Fruit fly (Drosophila melanogaster): ENCODE data around the gene CG9813.

The CG9813 gene

dm6 chr3R:13390490-13390889 is 10.9 kb upstream of the CG9813 start:
- no peak for TF ChIP-seq Pif1A (GFP tag; optimal IDR thresholded peaks at IDR 0.05)
- no peak for TF ChIP-seq fd96Ca (GFP tag; IDR thresholded peaks at IDR 0.05)

- TF ChIP-seq CG17806 (tag; optimal IDR thresholded peaks at IDR 0.05) (no peak), D1 (tag; optimal IDR thresholded peaks at IDR 0.05) (no peak), CG9948 (tag; optimal IDR thresholded peaks at IDR 0.05) (no peak), CG15710 (tag; optimal IDR thresholded peaks at IDR 0.05) (no peak), CG14655 (GFP tag; optimal IDR thresholded peaks at IDR 0.05) (no peak), Pif1A (GFP tag; optimal IDR thresholded peaks at IDR 0.05) (no peak), CG32121 (GFP tag; IDR thresholded peaks at IDR 0.05) (no peak), gl (tag; optimal IDR thresholded peaks at IDR 0.05) (no peak), CG8301 (tag; optimal IDR thresholded peaks at IDR 0.05) (no peak), EcR (GFP tag; optimal IDR thresholded peaks at IDR 0.05) (no peak), fd96Ca (GFP tag; IDR thresholded peaks at IDR 0.05) (no peak), Ets98B (GFP tag; IDR thresholded peaks at IDR 0.05) (no peak), CG4496 (GFP tag; IDR thresholded peaks at IDR 0.05) (no peak), CG13204 (GFP tag; optimal IDR thresholded peaks at IDR 0.05) (no peak), CG10348 (GFP tag; IDR thresholded peaks at IDR 0.05) (no peak), CG8159 (tag; optimal IDR thresholded peaks at IDR 0.05) (no peak), Snoo (tag; optimal IDR thresholded peaks at IDR 0.05) (no peak)
Observed at dm6 chr3R:13388160-13388870, 8.7 kb upstream of the CG9813 start, which contains the start of gene CG9799. Gene CG9799, minus strand, starts transcription at chr3R:13388709.

DNA sequence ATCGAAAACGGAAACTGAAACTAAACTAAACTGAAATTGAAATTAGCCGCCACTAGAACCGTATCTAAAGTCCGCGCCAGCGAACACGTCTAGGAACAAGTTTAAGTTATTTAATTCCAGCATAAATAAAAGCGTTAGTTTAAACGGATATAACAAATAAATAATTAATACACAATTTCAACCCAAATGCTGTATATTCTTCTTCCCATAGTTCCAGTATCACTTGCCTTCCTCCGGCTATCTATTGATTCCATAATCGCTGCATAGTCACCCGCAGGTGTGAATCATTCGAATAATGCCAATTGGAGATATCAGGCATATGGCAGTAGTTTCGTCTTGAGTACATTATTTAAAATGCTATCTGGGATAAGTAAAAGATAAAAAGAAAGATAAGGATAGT is 5.5 kb upstream of the CG9813 start:
- TF ChIP-seq EcR (GFP tag; optimal IDR thresholded peaks at IDR 0.05) (no peak), CG17806 (tag; optimal IDR thresholded peaks at IDR 0.05) (no peak), Snoo (tag; optimal IDR thresholded peaks at IDR 0.05) (no peak), CG15710 (tag; optimal IDR thresholded peaks at IDR 0.05) (no peak), CG12605 (GFP tag; IDR thresholded peaks at IDR 0.05) (no peak), D1 (tag; optimal IDR thresholded peaks at IDR 0.05) (no peak), gl (tag; optimal IDR thresholded peaks at IDR 0.05) (no peak), rn (GFP tag; IDR thresholded peaks at IDR 0.05) (no peak), CG8159 (tag; optimal IDR thresholded peaks at IDR 0.05) (no peak), CG32121 (GFP tag; IDR thresholded peaks at IDR 0.05) (no peak), CG4496 (GFP tag; IDR thresholded peaks at IDR 0.05) (no peak), CG8301 (tag; optimal IDR thresholded peaks at IDR 0.05) (no peak), CG10348 (GFP tag; IDR thresholded peaks at IDR 0.05) (no peak), Pif1B (GFP tag; optimal IDR thresholded peaks at IDR 0.05) (no peak), CG13204 (GFP tag; optimal IDR thresholded peaks at IDR 0.05) (no peak), CG9948 (tag; optimal IDR thresholded peaks at IDR 0.05) (no peak), CG14655 (GFP tag; optimal IDR thresholded peaks at IDR 0.05) (no peak), Pif1A (GFP tag; optimal IDR thresholded peaks at IDR 0.05) (no peak), Ets98B (GFP tag; IDR thresholded peaks at IDR 0.05) (no peak), CG34367 (tag; optimal IDR thresholded peaks at IDR 0.05) (no peak)

dm6 chr3R:13382656-13383142 is 3.1 kb upstream of the CG9813 start:
- TF ChIP-seq CG17806 (tag; optimal IDR thresholded peaks at IDR 0.05) (no peak), CG14655 (GFP tag; optimal IDR thresholded peaks at IDR 0.05) (no peak), Pif1A (GFP tag; optimal IDR thresholded peaks at IDR 0.05) (no peak), rn (GFP tag; IDR thresholded peaks at IDR 0.05) (no peak), gl (tag; optimal IDR thresholded peaks at IDR 0.05) (peak; percentile 1), CG4496 (GFP tag; IDR thresholded peaks at IDR 0.05) (0 out of 3 replicates have a peak, but pooled peaks have one; percentile 27), EcR (GFP tag; optimal IDR thresholded peaks at IDR 0.05) (peak; percentile 6), Ets98B (GFP tag; IDR thresholded peaks at IDR 0.05) (no peak; the same call in 1 of the 2 replicates), CG15710 (tag; optimal IDR thresholded peaks at IDR 0.05) (peak; percentile 8)

DNA sequence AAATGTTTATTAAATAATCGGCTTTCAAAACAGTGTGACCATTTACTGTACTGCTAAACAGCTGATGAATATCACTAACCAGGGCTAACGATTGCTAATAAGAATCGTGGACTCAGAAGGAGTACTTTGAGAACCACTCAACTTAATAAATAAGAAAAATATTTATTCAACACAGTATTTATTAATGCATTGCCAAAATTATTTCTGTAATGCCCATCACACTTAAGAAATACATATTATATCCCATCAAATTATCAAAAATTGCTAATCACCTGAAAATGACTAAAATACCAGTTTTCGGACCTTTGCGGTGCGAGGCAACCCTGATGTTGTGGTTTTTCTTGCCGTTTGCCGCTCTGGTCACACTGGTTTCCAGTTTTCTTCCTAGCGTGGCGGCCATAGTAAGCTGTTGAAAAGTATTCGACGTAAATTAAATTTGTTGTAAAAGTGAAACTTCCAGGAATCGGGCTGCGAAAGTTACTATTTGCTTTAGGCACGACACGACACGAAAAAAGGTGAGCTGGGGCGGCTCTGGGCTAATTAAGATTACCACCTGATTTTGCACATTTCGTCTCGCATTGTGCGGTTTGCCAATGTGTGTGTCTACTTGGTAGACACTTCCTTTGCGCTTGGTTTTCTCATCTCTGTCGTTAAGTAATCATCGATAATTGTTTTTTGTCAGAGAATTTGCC is 2.3 kb upstream of the CG9813 start, which contains the start of the genes mRpS21 and Droj2:
Gene mRpS21 (minus strand): TSS at position 66 of the 692 bp plus-strand sequence.
Gene Droj2 (plus strand): TSS at position 363 of the 692 bp plus-strand sequence.
- TF ChIP-seq gl (tag; optimal IDR thresholded peaks at IDR 0.05) (no peak), D1 (tag; optimal IDR thresholded peaks at IDR 0.05) (no peak), CG14655 (GFP tag; optimal IDR thresholded peaks at IDR 0.05) (no peak), Snoo (tag; optimal IDR thresholded peaks at IDR 0.05) (no peak), Ets98B (GFP tag; IDR thresholded peaks at IDR 0.05) (peak; percentile 22; the same call in 1 of the 2 replicates), CG4496 (GFP tag; IDR thresholded peaks at IDR 0.05) (no peak), CG32121 (GFP tag; IDR thresholded peaks at IDR 0.05) (no peak; the same call in 1 of the 2 replicates), Pif1A (GFP tag; optimal IDR thresholded peaks at IDR 0.05) (no peak), CG12605 (GFP tag; IDR thresholded peaks at IDR 0.05) (no peak), Pif1B (GFP tag; optimal IDR thresholded peaks at IDR 0.05) (no peak), CG13204 (GFP tag; optimal IDR thresholded peaks at IDR 0.05) (no peak), CG9948 (tag; optimal IDR thresholded peaks at IDR 0.05) (no peak), CG8301 (tag; optimal IDR thresholded peaks at IDR 0.05) (no peak), CG17806 (tag; optimal IDR thresholded peaks at IDR 0.05) (peak; percentile 13), CG15710 (tag; optimal IDR thresholded peaks at IDR 0.05) (peak; percentile 51), EcR (GFP tag; optimal IDR thresholded peaks at IDR 0.05) (no peak), CG8159 (tag; optimal IDR thresholded peaks at IDR 0.05) (peak; percentile 19), CG10348 (GFP tag; IDR thresholded peaks at IDR 0.05) (no peak), CG34367 (tag; optimal IDR thresholded peaks at IDR 0.05) (peak; percentile 32), fd96Ca (GFP tag; IDR thresholded peaks at IDR 0.05) (no peak), rn (GFP tag; IDR thresholded peaks at IDR 0.05) (no peak)

Data from whole organism, pupa.